Worm (Caenorhabditis elegans): ENCODE results near the gene C49F8.1.

- TF ChIP-seq nhr-90 (tag; optimal IDR thresholded peaks at IDR 0.05; ENCODE audit: poor library complexity) (no peak), nhr-237 (tag; optimal IDR thresholded peaks at IDR 0.05) (no peak), lsy-2 (tag; optimal IDR thresholded peaks at IDR 0.05) (no peak), isw-1 (GFP tag; IDR thresholded peaks at IDR 0.05) (no peak), F16B12.6 (tag; optimal IDR thresholded peaks at IDR 0.05) (no peak), unc-130 (tag; optimal IDR thresholded peaks at IDR 0.05) (no peak), pqm-1 (tag; optimal IDR thresholded peaks at IDR 0.05) (no peak), ama-1 (optimal IDR thresholded peaks at IDR 0.05) (no peak)
These were observed 22.9 kb downstream of the C49F8.1 start for ce11 chrX:13341853-13342252.

All from whole organism, L1 larva.